Worm (Caenorhabditis elegans): ENCODE results near the gene F29G9.1.

DNA sequence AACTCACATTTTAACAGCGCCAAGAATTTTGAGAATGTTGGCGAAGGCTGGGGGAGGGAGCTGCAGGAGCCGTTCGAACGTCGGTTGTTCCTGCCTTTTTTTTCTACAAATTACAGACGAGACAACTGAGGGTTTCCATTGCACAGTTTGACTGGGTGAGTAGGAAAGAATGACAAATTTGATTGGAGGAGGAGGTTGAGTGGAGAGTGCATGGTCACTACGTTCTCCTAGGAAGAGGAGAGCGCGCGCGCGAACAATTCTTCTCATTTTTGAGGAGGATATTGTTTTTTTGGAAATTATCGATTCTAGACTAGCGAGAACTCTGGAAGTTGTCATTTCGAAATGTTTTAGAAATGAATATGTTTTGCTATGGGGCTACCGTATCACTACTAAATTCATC, 4.2 kb upstream of the F29G9.1 start, which contains the start of gene dhs-17:
- no peak for TF ChIP-seq nhr-76 (tag; optimal IDR thresholded peaks at IDR 0.05)
- no peak for TF ChIP-seq ces-1 (GFP tag; optimal IDR thresholded peaks at IDR 0.05)
- TF ChIP-seq snpc-4 (tag; optimal IDR thresholded peaks at IDR 0.05), result no peak
- no peak for TF ChIP-seq pha-4 (tag; optimal IDR thresholded peaks at IDR 0.05)
- TF ChIP-seq lsy-2 (tag; optimal IDR thresholded peaks at IDR 0.05), result no peak
- no peak for TF ChIP-seq ztf-11 (tag; optimal IDR thresholded peaks at IDR 0.05)
- TF ChIP-seq unc-62 (GFP tag; optimal IDR thresholded peaks at IDR 0.05), result no peak
- TF ChIP-seq elt-1 (tag; optimal IDR thresholded peaks at IDR 0.05; ENCODE audit: borderline replicate concordance, insufficient read depth), result no peak
- no peak for TF ChIP-seq flh-1 (GFP tag; optimal IDR thresholded peaks at IDR 0.05)
- no peak for TF ChIP-seq mab-5 (tag; optimal IDR thresholded peaks at IDR 0.05)
